Fruit fly (Drosophila melanogaster): ENCODE measurements around the gene CG5535.

DNA sequence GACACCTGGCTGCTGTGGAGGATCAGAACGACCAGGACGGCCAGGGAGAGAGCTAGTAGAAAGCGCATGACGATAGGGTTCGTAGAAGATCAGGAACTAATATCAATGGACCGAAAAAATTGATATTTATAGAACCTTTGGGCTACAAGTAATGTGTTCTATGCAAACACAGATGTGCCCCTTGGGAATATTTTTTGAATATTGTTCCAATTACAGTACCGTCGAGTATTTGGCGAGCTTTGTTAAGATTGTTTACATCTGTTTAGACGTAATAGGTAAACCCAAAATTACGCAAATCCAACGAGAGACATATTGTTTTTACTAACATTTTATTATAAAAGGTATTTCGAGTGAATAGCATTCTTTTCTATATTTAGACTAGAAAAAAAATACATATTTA is 21.5 kb downstream of the CG5535 start, which contains the start of gene CG32189:
- TF ChIP-seq CG5204 (GFP tag; optimal IDR thresholded peaks at IDR 0.05): no peak
- no peak for TF ChIP-seq Crg-1 (GFP tag; optimal IDR thresholded peaks at IDR 0.05)
- TF ChIP-seq CG7045 (GFP tag; optimal IDR thresholded peaks at IDR 0.05): no peak
- no peak for TF ChIP-seq Clk (GFP tag; optimal IDR thresholded peaks at IDR 0.05)

All from whole organism, adult.